Worm (Caenorhabditis elegans): ENCODE results near the gene F35C8.5.
A peak's percentile ranks its signal among the peaks of the same experiment; 100 is the strongest.

F35C8.5 gene

DNA sequence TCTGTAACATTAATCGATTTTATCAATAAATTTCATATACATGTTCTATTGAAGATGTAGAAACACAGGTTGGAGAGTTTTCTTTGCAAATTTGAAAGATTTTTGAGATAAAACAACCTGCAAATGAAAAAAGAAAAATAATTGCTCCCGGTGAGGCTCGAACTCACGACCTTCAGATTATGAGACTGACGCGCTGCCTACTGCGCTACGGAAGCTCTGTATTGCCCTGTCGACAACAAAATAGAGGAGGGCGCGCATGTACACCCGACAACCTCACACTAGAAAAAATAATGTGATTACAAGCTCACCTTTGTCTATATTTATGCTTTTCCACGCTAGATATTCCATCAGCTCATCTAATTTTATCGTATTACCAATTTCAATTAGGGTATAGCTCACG is 41.7 kb downstream of the F35C8.5 start (continued):
- no peak for TF ChIP-seq attf-3 (GFP tag; conservative IDR thresholded peaks at IDR 0.05)
- no peak for TF ChIP-seq bed-1 (GFP tag; IDR thresholded peaks at IDR 0.05)
- TF ChIP-seq tbp1 (GFP tag; optimal IDR thresholded peaks at IDR 0.05), result peak; percentile 92
- TF ChIP-seq nhr-90 (tag; optimal IDR thresholded peaks at IDR 0.05), result peak; percentile 74
- TF ChIP-seq pha-4 (tag; optimal IDR thresholded peaks at IDR 0.05), result no peak
- TF ChIP-seq aptf-2 (GFP tag; conservative IDR thresholded peaks at IDR 0.05), result no peak
- TF ChIP-seq snpc-3.4 (tag; optimal IDR thresholded peaks at IDR 0.05), result peak; percentile 47
- TF ChIP-seq ets-4 (GFP tag; optimal IDR thresholded peaks at IDR 0.05), result no peak
- TF ChIP-seq hmg-1.2 (GFP tag; IDR thresholded peaks at IDR 0.05), result peak; percentile 74
- TF ChIP-seq ztf-28 (GFP tag; IDR thresholded peaks at IDR 0.05), result 0 out of 2 replicates have a peak, but pooled peaks have one; percentile 17
- TF ChIP-seq Y67H2A.10 (GFP tag; conservative IDR thresholded peaks at IDR 0.05), result no peak
- peak; percentile 39 for TF ChIP-seq snpc-1.3 (tag; optimal IDR thresholded peaks at IDR 0.05; ENCODE audit: insufficient read depth)

DNA sequence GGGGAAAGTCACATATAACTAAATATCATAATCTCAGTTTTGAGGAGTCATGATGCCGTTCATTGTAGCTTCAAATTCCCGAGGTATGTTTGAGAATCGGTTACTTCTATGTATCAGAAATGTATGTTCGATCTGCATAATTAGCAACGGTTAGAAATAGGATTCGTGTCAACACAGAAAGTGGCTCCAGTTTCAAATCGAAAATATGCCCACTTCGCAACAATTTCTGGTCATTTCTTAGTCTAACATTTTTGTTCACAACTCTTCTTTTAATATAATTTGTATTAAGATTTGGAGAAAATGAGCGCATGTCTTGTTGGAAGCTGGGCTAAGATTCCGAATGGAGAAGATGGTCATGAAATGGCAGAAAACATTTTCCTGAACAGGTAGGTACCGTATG is 47.9 kb downstream of the F35C8.5 start, which contains the start of gene pks-1:
pks-1 (plus strand) TSS at position 301 of the 400 bp plus-strand sequence.
- TF ChIP-seq ztf-25 (GFP tag; IDR thresholded peaks at IDR 0.05), result no peak
- no peak for TF ChIP-seq F39B2.1 (GFP tag; IDR thresholded peaks at IDR 0.05)
- TF ChIP-seq Y56A3A.18 (GFP tag; IDR thresholded peaks at IDR 0.05), result no peak
- TF ChIP-seq B0035.1 (tag; optimal IDR thresholded peaks at IDR 0.05), result no peak
- TF ChIP-seq mel-28 (tag; optimal IDR thresholded peaks at IDR 0.05; ENCODE audit: borderline replicate concordance), result no peak

- 0 out of 2 replicates have a peak, but pooled peaks have one; percentile 32 for TF ChIP-seq madf-3 (GFP tag; IDR thresholded peaks at IDR 0.05)
- TF ChIP-seq let-607 (tag; optimal IDR thresholded peaks at IDR 0.05), result no peak
Observed at ce11 chrX:5414250-5414649, 48.6 kb downstream of the F35C8.5 start, which contains the start of gene C41A3.2. C41A3.2 (minus strand) TSS chrX:5414350.

Data from whole organism, young adult.